Worm (Caenorhabditis elegans) whole organism, L2 larva: ENCODE results near the gene B0410.3.

Experiments
- C34F6.9 ChIP-seq: fragments of 150-350 bp; optimal IDR thresholded peaks from 2 replicates; lab custom pipeline; 2014; ENCODE audit warnings: missing biosample characterization, missing genetic modification characterization
- F13H6.1 ChIP-seq: sonication (generic microtip); optimal IDR thresholded peaks from 2 replicates; lab custom pipeline; 2016; ENCODE audit warnings: missing genetic modification characterization, missing compliant biosample characterization
- Y55F3AM.14 ChIP-seq: fragments of 200-800 bp; sonication (Bioruptor generic); optimal IDR thresholded peaks from 2 replicates; lab custom pipeline; 2018; ENCODE audit warnings: mild to moderate bottlenecking, missing genetic modification characterization, missing compliant biosample characterization
- alr-1 ChIP-seq: fragments of 150-350 bp; optimal IDR thresholded peaks from 2 replicates; lab custom pipeline; 2014; ENCODE audit warnings: missing biosample characterization, missing genetic modification characterization
- aly-2 ChIP-seq: fragments of 150-350 bp; optimal IDR thresholded peaks from 2 replicates; lab custom pipeline; 2014; ENCODE audit warnings: missing biosample characterization, missing genetic modification characterization
- ama-1 ChIP-seq: fragments of 150-350 bp; optimal IDR thresholded peaks from 2 replicates; lab custom pipeline; 2018; ENCODE audit warnings: inconsistent platforms
- blmp-1 ChIP-seq: sonication (generic microtip); optimal IDR thresholded peaks from 2 replicates; lab custom pipeline; 2017; ENCODE audit warnings: missing genetic modification characterization, mild to moderate bottlenecking, missing compliant biosample characterization, antibody characterized with exemption, moderate library complexity; ENCODE audit not compliant: insufficient read depth
- ceh-16 ChIP-seq: fragments of 150-350 bp; optimal IDR thresholded peaks from 2 replicates; lab custom pipeline; 2014; ENCODE audit warnings: missing biosample characterization, missing genetic modification characterization
- ceh-82 ChIP-seq: fragments of 150-350 bp; optimal IDR thresholded peaks from 2 replicates; lab custom pipeline; 2014; ENCODE audit warnings: missing biosample characterization, missing genetic modification characterization
- dmd-4 ChIP-seq: sonication (generic microtip); optimal IDR thresholded peaks from 2 replicates; lab custom pipeline; 2017; ENCODE audit warnings: missing biosample characterization, missing genetic modification characterization
- elt-1 ChIP-seq: fragments of 150-350 bp; optimal IDR thresholded peaks from 2 replicates; lab custom pipeline; 2014; ENCODE audit warnings: missing biosample characterization, missing genetic modification characterization
- elt-3 ChIP-seq: sonication (generic microtip); optimal IDR thresholded peaks from 2 replicates; lab custom pipeline; 2017; ENCODE audit warnings: missing biosample characterization, missing genetic modification characterization
- fos-1 ChIP-seq: fragments of 150-350 bp; optimal IDR thresholded peaks from 2 replicates; lab custom pipeline; 2014; ENCODE audit warnings: missing biosample characterization, missing genetic modification characterization
- gmeb-1 ChIP-seq: fragments of 150-350 bp; optimal IDR thresholded peaks from 2 replicates; lab custom pipeline; 2014; ENCODE audit warnings: missing biosample characterization, missing genetic modification characterization
- lin-11 ChIP-seq: fragments of 150-350 bp; sonication (generic microtip); optimal IDR thresholded peaks from 2 replicates; lab custom pipeline; 2014; ENCODE audit warnings: missing biosample characterization, missing genetic modification characterization, inconsistent platforms, mixed read lengths
- lin-13 ChIP-seq: fragments of 150-350 bp; optimal IDR thresholded peaks from 2 replicates; lab custom pipeline; 2014; ENCODE audit warnings: missing biosample characterization, missing genetic modification reagents, missing genetic modification characterization
- lin-39 ChIP-seq: fragments of 150-350 bp; optimal IDR thresholded peaks from 2 replicates; lab custom pipeline; 2014; ENCODE audit warnings: missing biosample characterization, missing genetic modification reagents, missing genetic modification characterization
- mab-5 ChIP-seq: fragments of 150-350 bp; optimal IDR thresholded peaks from 2 replicates; lab custom pipeline; 2014; ENCODE audit warnings: missing biosample characterization, missing genetic modification characterization
- nhr-11 ChIP-seq: fragments of 150-350 bp; optimal IDR thresholded peaks from 2 replicates; lab custom pipeline; 2014; ENCODE audit warnings: missing biosample characterization, missing genetic modification characterization
- nhr-129 ChIP-seq: fragments of 150-350 bp; optimal IDR thresholded peaks from 2 replicates; lab custom pipeline; 2014; ENCODE audit warnings: missing biosample characterization, missing genetic modification characterization
- nhr-23 ChIP-seq: fragments of 150-350 bp; optimal IDR thresholded peaks from 2 replicates; lab custom pipeline; 2014; ENCODE audit warnings: missing biosample characterization, missing genetic modification reagents, missing genetic modification characterization
- nhr-237 ChIP-seq: fragments of 150-350 bp; optimal IDR thresholded peaks from 2 replicates; lab custom pipeline; 2014; ENCODE audit warnings: missing biosample characterization, missing genetic modification characterization
- nhr-6 ChIP-seq: fragments of 150-350 bp; optimal IDR thresholded peaks from 2 replicates; lab custom pipeline; 2014; ENCODE audit warnings: missing biosample characterization, missing genetic modification characterization
- sem-4 ChIP-seq: fragments of 150-350 bp; optimal IDR thresholded peaks from 2 replicates; lab custom pipeline; 2014; ENCODE audit warnings: missing biosample characterization, missing genetic modification reagents, missing genetic modification characterization
- sma-9 ChIP-seq, 2 experiments: fragments of 150-350 bp in 1 of 2; sonication (generic microtip) in 1 of 2; optimal IDR thresholded peaks; 2 replicates each; lab custom pipeline; 2014 to 2016; ENCODE audit warnings: missing genetic modification characterization in 2 of 2, mild to moderate bottlenecking in 1 of 2, missing biosample characterization in 1 of 2, missing compliant biosample characterization in 1 of 2, missing genetic modification reagents in 1 of 2, moderate library complexity in 1 of 2
- snpc-4 ChIP-seq: fragments of 150-350 bp; optimal IDR thresholded peaks from 2 replicates; lab custom pipeline; 2014; ENCODE audit warnings: missing biosample characterization, missing genetic modification characterization
- unc-39 ChIP-seq: fragments of 150-350 bp; optimal IDR thresholded peaks from 2 replicates; lab custom pipeline; 2014; ENCODE audit warnings: missing biosample characterization, missing genetic modification characterization
- unc-55 ChIP-seq: fragments of 150-350 bp; sonication (generic microtip); optimal IDR thresholded peaks from 3 replicates; lab custom pipeline; 2014; ENCODE audit warnings: missing biosample characterization, missing genetic modification reagents, missing genetic modification characterization
- ztf-1 ChIP-seq: fragments of 200-800 bp; sonication (Bioruptor generic); conservative IDR thresholded peaks from 2 replicates; pipeline ENCODE4 v1.3.6; 2022; ENCODE audit warnings: missing genetic modification characterization, missing compliant biosample characterization

B0410.3 gene

ce11 chrX:2919488-2919887, 28.2 kb upstream of the B0410.3 start:
- no peak for TF ChIP-seq dmd-4 (tag; lab: Kevin White, UChicago)
- TF ChIP-seq lin-11 (tag; lab: Kevin White, UChicago): no peak
- no peak for TF ChIP-seq unc-55 (GFP tag; lab: Kevin White, UChicago)
- TF ChIP-seq mab-5 (tag; lab: Kevin White, UChicago): no peak
- TF ChIP-seq nhr-129 (tag; lab: Kevin White, UChicago): no peak
- no peak for TF ChIP-seq ama-1 (lab: Kevin White, UChicago)
- no peak for TF ChIP-seq gmeb-1 (tag; lab: Kevin White, UChicago)
- no peak for TF ChIP-seq C34F6.9 (tag; lab: Kevin White, UChicago)
- TF ChIP-seq nhr-23: no peak
- no peak for TF ChIP-seq blmp-1 (tag; lab: Kevin White, UChicago)

ce11 chrX:2912689-2913088, 21.4 kb upstream of the B0410.3 start:
- TF ChIP-seq nhr-23 (no peak), nhr-6 (tag; lab: Kevin White, UChicago) (no peak), lin-39 (tag; lab: Kevin White, UChicago) (no peak), blmp-1 (tag; lab: Kevin White, UChicago) (no peak), unc-39 (no peak), gmeb-1 (tag; lab: Kevin White, UChicago) (no peak), ztf-1 (no peak), alr-1 (no peak), F13H6.1 (tag; lab: Kevin White, UChicago) (no peak), sem-4 (tag; lab: Kevin White, UChicago) (no peak), nhr-11 (tag; lab: Kevin White, UChicago) (no peak)

- TF ChIP-seq ceh-82 (tag; lab: Kevin White, UChicago): no peak
- no peak for TF ChIP-seq elt-1 (tag; lab: Kevin White, UChicago)
- no peak for TF ChIP-seq blmp-1 (tag; lab: Kevin White, UChicago)
- TF ChIP-seq lin-13: no peak
- TF ChIP-seq snpc-4 (tag; lab: Kevin White, UChicago): no peak
- TF ChIP-seq aly-2 (tag; lab: Kevin White, UChicago): no peak
- no peak for TF ChIP-seq alr-1
- TF ChIP-seq sem-4 (tag; lab: Kevin White, UChicago): no peak
- no peak for TF ChIP-seq ama-1 (lab: Kevin White, UChicago)
- no peak for TF ChIP-seq C34F6.9 (tag; lab: Kevin White, UChicago)
- no peak for TF ChIP-seq elt-3 (tag; lab: Kevin White, UChicago)
- TF ChIP-seq Y55F3AM.14: no peak
- no peak for TF ChIP-seq F13H6.1 (tag; lab: Kevin White, UChicago)
- no peak for TF ChIP-seq nhr-237 (tag; lab: Kevin White, UChicago)
- TF ChIP-seq, all 48 proteins: peak for 0
Observed at ce11 chrX:2909227-2909626, 17.9 kb upstream of the B0410.3 start, which contains the start of gene nmy-1. TSS of gene nmy-1 (plus strand) at chrX:2909527.

ce11 chrX:2907296-2907873, 16.1 kb upstream of the B0410.3 start:
- peak; percentile 28 for TF ChIP-seq fos-1 (tag; lab: Kevin White, UChicago)
- peak; percentile 37 for TF ChIP-seq sma-9 (GFP tag; optimal IDR thresholded peaks at IDR 0.05; lab: Kevin White, UChicago)
- TF ChIP-seq sma-9 (tag; optimal IDR thresholded peaks at IDR 0.05; lab: Kevin White, UChicago): no peak
- peak; percentile 50 for TF ChIP-seq ceh-16
- peak; percentile 80 for TF ChIP-seq elt-1 (tag; lab: Kevin White, UChicago)
- TF ChIP-seq nhr-129 (tag; lab: Kevin White, UChicago): peak; percentile 49
- no peak for TF ChIP-seq lin-39 (tag; lab: Kevin White, UChicago)

ce11 chrX:2906062-2906732, 14.9 kb upstream of the B0410.3 start:
- peak; percentile 98 for TF ChIP-seq fos-1 (tag; lab: Kevin White, UChicago)
- no peak for TF ChIP-seq elt-3 (tag; lab: Kevin White, UChicago)
